Fruit fly (Drosophila melanogaster): Measurements from ENCODE around the gene Prx6a.

dm6 chr2L:2874185-2874541 is 3.9 kb downstream of the Prx6a start, which contains the start of gene Ifrd1:
- TF ChIP-seq usp (GFP tag; optimal IDR thresholded peaks at IDR 0.05): no peak
- TF ChIP-seq psq (optimal IDR thresholded peaks at IDR 0.05): no peak
- no peak for TF ChIP-seq pan (optimal IDR thresholded peaks at IDR 0.05)
- no peak for TF ChIP-seq CG8478 (optimal IDR thresholded peaks at IDR 0.05)
- TF ChIP-seq EcR (GFP tag; optimal IDR thresholded peaks at IDR 0.05): no peak
- no peak for TF ChIP-seq Dll (optimal IDR thresholded peaks at IDR 0.05)
